Fruit fly (Drosophila melanogaster) whole organism, embryonic: ENCODE measurements around the gene CG15141.

Experiments
- Aef1 ChIP-seq: fragments of 200-800 bp; sonication (Bioruptor generic); IDR thresholded peaks from 3 replicates; pipeline ENCODE4 v1.3.6; 2022; ENCODE audit warnings: missing biosample characterization, missing genetic modification characterization
- CG10366 ChIP-seq: fragments of 200-800 bp; sonication (Bioruptor generic); IDR thresholded peaks from 2 replicates; pipeline ENCODE4 v1.3.6; 2022; ENCODE audit warnings: missing biosample characterization, missing genetic modification characterization
- CG1233 ChIP-seq: fragments of 200-800 bp; sonication (Bioruptor generic); optimal IDR thresholded peaks from 4 replicates; lab custom pipeline; 2018; ENCODE audit warnings: missing biosample characterization, mild to moderate bottlenecking, missing genetic modification characterization
- CG14441 ChIP-seq: fragments of 200-800 bp; sonication (Bioruptor generic); IDR thresholded peaks from 2 replicates; pipeline ENCODE4 v1.3.6; 2022; ENCODE audit warnings: missing biosample characterization, missing genetic modification characterization
- CG16815 ChIP-seq: fragments of 200-800 bp; sonication (Bioruptor generic); optimal IDR thresholded peaks from 3 replicates; lab custom pipeline; 2017; ENCODE audit warnings: missing biosample characterization, mild to moderate bottlenecking, missing genetic modification characterization
- CG17186 ChIP-seq: fragments of 200-800 bp; sonication (Bioruptor generic); optimal IDR thresholded peaks from 3 replicates; lab custom pipeline; 2017; ENCODE audit warnings: missing biosample characterization, missing genetic modification reagents, missing genetic modification characterization
- CG17359 ChIP-seq: fragments of 200-800 bp; sonication (Bioruptor generic); optimal IDR thresholded peaks from 3 replicates; lab custom pipeline; 2018; ENCODE audit warnings: missing biosample characterization, mild to moderate bottlenecking, missing genetic modification characterization, moderate library complexity
- CG17829 ChIP-seq: fragments of 200-800 bp; optimal IDR thresholded peaks from 2 replicates; lab custom pipeline; 2019; ENCODE audit warnings: missing biosample characterization, mild to moderate bottlenecking, missing genetic modification characterization, moderate library complexity
- CG18599 ChIP-seq: fragments of 200-800 bp; sonication (Bioruptor generic); optimal IDR thresholded peaks from 3 replicates; lab custom pipeline; 2017; ENCODE audit warnings: missing biosample characterization, missing genetic modification characterization, mild to moderate bottlenecking, moderate library complexity, missing genetic modification reagents
- CG3065 ChIP-seq: fragments of 200-800 bp; sonication (Bioruptor generic); optimal IDR thresholded peaks from 2 replicates; lab custom pipeline; 2016; ENCODE audit warnings: missing biosample characterization, missing genetic modification characterization
- CG3407 ChIP-seq: fragments of 200-800 bp; sonication (Bioruptor generic); optimal IDR thresholded peaks from 2 replicates; lab custom pipeline; 2018; ENCODE audit warnings: missing biosample characterization, mild to moderate bottlenecking, missing genetic modification characterization
- CG42726 ChIP-seq: fragments of 200-800 bp; sonication (Bioruptor generic); IDR thresholded peaks from 2 replicates; pipeline ENCODE4 v1.3.6; 2022; ENCODE audit warnings: missing biosample characterization, missing genetic modification characterization; ENCODE audit not compliant: partially characterized antibody
- CG4282 ChIP-seq: fragments of 200-800 bp; sonication (Bioruptor generic); optimal IDR thresholded peaks from 2 replicates; lab custom pipeline; 2016; ENCODE audit warnings: missing biosample characterization, missing genetic modification characterization
- CG4730 ChIP-seq: fragments of 200-800 bp; sonication (Bioruptor generic); IDR thresholded peaks from 2 replicates; pipeline ENCODE4 v1.3.6; 2022; ENCODE audit warnings: missing biosample characterization, missing genetic modification characterization
- CG6813 ChIP-seq: fragments of 200-800 bp; sonication (Bioruptor generic); optimal IDR thresholded peaks from 2 replicates; lab custom pipeline; 2017; ENCODE audit warnings: missing biosample characterization, missing genetic modification characterization, mild to moderate bottlenecking, moderate library complexity, missing genetic modification reagents
- CG7271 ChIP-seq: fragments of 200-800 bp; sonication (Bioruptor generic); optimal IDR thresholded peaks from 2 replicates; lab custom pipeline; 2018; ENCODE audit warnings: missing biosample characterization, mild to moderate bottlenecking, missing genetic modification characterization, moderate library complexity
- CG7963 ChIP-seq: fragments of 200-800 bp; sonication (Bioruptor generic); IDR thresholded peaks from 3 replicates; pipeline ENCODE4 v1.3.6; 2022; ENCODE audit warnings: missing biosample characterization, missing genetic modification characterization; ENCODE audit not compliant: partially characterized antibody
- CG8089 ChIP-seq: fragments of 200-800 bp; sonication (Bioruptor generic); optimal IDR thresholded peaks from 3 replicates; lab custom pipeline; 2016; ENCODE audit warnings: missing biosample characterization, missing genetic modification characterization
- CG8478 ChIP-seq: fragments of >200 bp; optimal IDR thresholded peaks from 2 replicates; lab custom pipeline; 2018
- CG8944 ChIP-seq: fragments of 200-800 bp; sonication (Bioruptor generic); optimal IDR thresholded peaks from 3 replicates; lab custom pipeline; 2016; ENCODE audit warnings: missing biosample characterization, missing genetic modification characterization
- CG9215 ChIP-seq: fragments of 200-800 bp; sonication (Bioruptor generic); IDR thresholded peaks from 2 replicates; pipeline ENCODE4 v1.3.6; 2022; ENCODE audit warnings: missing biosample characterization, missing genetic modification characterization
- Elba2 ChIP-seq: fragments of 200-800 bp; sonication (Bioruptor generic); optimal IDR thresholded peaks from 3 replicates; lab custom pipeline; 2016; ENCODE audit warnings: missing biosample characterization, missing genetic modification characterization
- Ets65A ChIP-seq: fragments of 200-800 bp; sonication (Bioruptor generic); peaks from one replicate; lab custom pipeline; 2016; ENCODE audit warnings: missing biosample characterization, missing genetic modification characterization
- HmgZ ChIP-seq: fragments of 200-800 bp; sonication (Bioruptor generic); optimal IDR thresholded peaks from 2 replicates; lab custom pipeline; 2018; ENCODE audit warnings: missing biosample characterization, mild to moderate bottlenecking, missing genetic modification characterization
- Hr39 ChIP-seq: fragments of >200 bp; optimal IDR thresholded peaks from 2 replicates; lab custom pipeline; 2017
- Kr ChIP-seq: fragments of 200-800 bp; sonication (Bioruptor generic); optimal IDR thresholded peaks from 2 replicates; lab custom pipeline; 2017; ENCODE audit warnings: missing biosample characterization, mild to moderate bottlenecking, missing genetic modification characterization
- Lpt ChIP-seq: fragments of >200 bp; optimal IDR thresholded peaks from 2 replicates; lab custom pipeline; 2018; ENCODE audit warnings: missing biosample characterization, missing genetic modification characterization
- Sry-δ ChIP-seq: fragments of 200-800 bp; sonication (Bioruptor generic); optimal IDR thresholded peaks from 2 replicates; lab custom pipeline; 2016; ENCODE audit warnings: missing biosample characterization, missing genetic modification characterization
- bab2 ChIP-seq: fragments of 200-800 bp; sonication (Bioruptor generic); optimal IDR thresholded peaks from 2 replicates; lab custom pipeline; 2016; ENCODE audit warnings: missing biosample characterization, missing genetic modification characterization
- bowl ChIP-seq: fragments of 200-800 bp; sonication (Bioruptor generic); IDR thresholded peaks from 2 replicates; pipeline ENCODE4 v1.3.6; 2022; ENCODE audit warnings: missing biosample characterization, missing genetic modification characterization
- cato ChIP-seq: fragments of 200-800 bp; sonication (Bioruptor generic); optimal IDR thresholded peaks from 2 replicates; lab custom pipeline; 2016; ENCODE audit warnings: missing biosample characterization, missing genetic modification characterization, borderline replicate concordance
- crp ChIP-seq, 2 experiments: fragments of 200-800 bp; sonication (Bioruptor generic); optimal IDR thresholded peaks; 2 replicates in 1 of 2; 3 replicates in 1 of 2; lab custom pipeline; 2017; ENCODE audit warnings: missing biosample characterization in 2 of 2, missing genetic modification characterization in 2 of 2, mild to moderate bottlenecking in 1 of 2, moderate library complexity in 1 of 2
- ems ChIP-seq: fragments of 200-800 bp; sonication (Bioruptor generic); optimal IDR thresholded peaks from 3 replicates; lab custom pipeline; 2016; ENCODE audit warnings: missing biosample characterization, missing genetic modification characterization
- gem ChIP-seq: fragments of 200-800 bp; sonication (Bioruptor generic); optimal IDR thresholded peaks from 2 replicates; lab custom pipeline; 2019; ENCODE audit warnings: missing biosample characterization, mild to moderate bottlenecking, missing genetic modification characterization, moderate library complexity
- gfzf ChIP-seq: fragments of 200-800 bp; sonication (Bioruptor generic); optimal IDR thresholded peaks from 2 replicates; lab custom pipeline; 2016; ENCODE audit warnings: missing biosample characterization, mild to moderate bottlenecking, missing genetic modification characterization, moderate library complexity
- hkb ChIP-seq, 2 experiments: fragments of 200-800 bp in 1 of 2; fragments of >200 bp in 1 of 2; sonication (Bioruptor generic) in 1 of 2; IDR thresholded peaks in 1 of 2; optimal IDR thresholded peaks in 1 of 2; 2 replicates each; pipeline versions ENCODE4 v1.3.6 to Lab custom; 2017 to 2022; ENCODE audit warnings: missing biosample characterization in 1 of 2, missing genetic modification characterization in 1 of 2
- lilli ChIP-seq: fragments of 200-800 bp; sonication (Bioruptor generic); optimal IDR thresholded peaks from 3 replicates; lab custom pipeline; 2016; ENCODE audit warnings: missing biosample characterization, missing genetic modification characterization
- nau ChIP-seq: fragments of 200-800 bp; sonication (Bioruptor generic); optimal IDR thresholded peaks from 3 replicates; lab custom pipeline; 2017; ENCODE audit warnings: missing biosample characterization, mild to moderate bottlenecking, missing genetic modification characterization, missing genetic modification reagents
- pb ChIP-seq: fragments of 200-800 bp; sonication (Bioruptor generic); optimal IDR thresholded peaks from 3 replicates; lab custom pipeline; 2016; ENCODE audit warnings: missing biosample characterization, missing genetic modification characterization
- pita ChIP-seq: fragments of 200-800 bp; sonication (Bioruptor generic); optimal IDR thresholded peaks from 2 replicates; lab custom pipeline; 2017; ENCODE audit warnings: missing biosample characterization, mild to moderate bottlenecking, missing genetic modification characterization
- ranshi ChIP-seq: fragments of 200-800 bp; sonication (Bioruptor generic); IDR thresholded peaks from 2 replicates; pipeline ENCODE4 v1.3.6; 2022; ENCODE audit warnings: missing biosample characterization, missing genetic modification characterization
- ro ChIP-seq: fragments of 200-800 bp; sonication (Bioruptor generic); IDR thresholded peaks from 2 replicates; pipeline ENCODE4 v1.3.6; 2022; ENCODE audit warnings: missing biosample characterization, missing genetic modification characterization
- run ChIP-seq: fragments of 200-800 bp; sonication (Bioruptor generic); optimal IDR thresholded peaks from 3 replicates; lab custom pipeline; 2018; ENCODE audit warnings: missing biosample characterization, mild to moderate bottlenecking, missing genetic modification characterization
- sc ChIP-seq, 3 experiments: fragments of >200 bp in 2 of 3; fragments of 200-800 bp in 1 of 3; sonication (Bioruptor generic) in 1 of 3; optimal IDR thresholded peaks; 2 replicates in 2 of 3; 3 replicates in 1 of 3; lab custom pipeline; 2017; ENCODE audit warnings: mild to moderate bottlenecking in 1 of 3, missing biosample characterization in 1 of 3, missing genetic modification characterization in 1 of 3, missing genetic modification reagents in 1 of 3
- tin ChIP-seq: fragments of 200-800 bp; sonication (Bioruptor generic); optimal IDR thresholded peaks from 3 replicates; lab custom pipeline; 2016; ENCODE audit warnings: missing biosample characterization, missing genetic modification characterization
- tio ChIP-seq: fragments of 200-800 bp; sonication (Bioruptor generic); optimal IDR thresholded peaks from 2 replicates; lab custom pipeline; 2017; ENCODE audit warnings: missing biosample characterization, missing genetic modification characterization, inconsistent platforms
- trh ChIP-seq: fragments of 200-800 bp; sonication (Bioruptor generic); optimal IDR thresholded peaks from 2 replicates; lab custom pipeline; 2016; ENCODE audit warnings: missing biosample characterization, missing genetic modification characterization
- ttk ChIP-seq: fragments of 200-800 bp; sonication (Bioruptor generic); IDR thresholded peaks from 2 replicates; pipeline ENCODE4 v2.1.2; 2022; ENCODE audit warnings: missing biosample characterization, missing genetic modification characterization
- vvl ChIP-seq: fragments of 200-800 bp; sonication (Bioruptor generic); IDR thresholded peaks from 2 replicates; pipeline ENCODE4 v1.3.6; 2022; ENCODE audit warnings: missing biosample characterization, missing genetic modification characterization

Gene CG15141

DNA sequence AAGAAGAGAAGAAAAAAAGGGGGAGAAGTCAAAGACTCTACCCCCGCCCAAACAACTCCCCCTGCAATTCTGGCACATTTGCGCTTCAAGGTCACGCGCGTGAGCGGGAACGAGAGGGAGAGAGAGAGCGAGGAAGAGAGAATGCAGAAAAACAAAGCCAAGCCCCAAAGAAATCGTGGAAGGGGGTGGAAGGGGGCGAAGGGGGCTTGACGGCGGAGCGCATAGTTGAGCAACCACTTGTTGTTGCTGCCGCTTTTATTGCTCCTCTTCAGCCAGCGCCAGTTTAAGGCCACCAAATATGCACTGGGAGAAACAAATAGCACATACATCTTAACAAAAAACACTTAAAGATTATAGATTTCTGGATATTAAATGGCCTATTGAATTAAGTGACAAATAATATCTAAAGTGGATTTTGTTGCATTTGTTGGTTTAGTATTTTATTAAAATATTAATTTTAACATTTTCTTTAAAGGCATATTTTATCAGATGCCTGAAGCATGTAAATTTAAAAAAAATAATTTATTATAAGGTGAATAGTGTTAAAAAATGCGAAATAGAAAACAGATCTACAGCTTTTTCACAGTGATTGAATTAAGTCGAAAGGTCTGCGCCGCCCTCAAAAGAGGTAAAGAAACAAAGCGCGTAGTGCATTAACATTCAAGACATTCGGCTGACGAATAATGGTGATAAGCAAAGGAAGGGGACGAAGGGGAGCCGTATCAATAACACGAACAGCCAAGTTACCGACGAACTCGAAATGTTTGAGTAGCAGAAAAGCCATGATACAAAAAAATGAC lies 19.5 kb downstream of the CG15141 start (continued):
- TF ChIP-seq CG7963 (GFP tag; lab: Robert Waterston, UW) (no peak), Ets65A (GFP tag; lab: Kevin White, UChicago) (peak; percentile 91), Aef1 (peak; percentile 94), pb (GFP tag; lab: Kevin White, UChicago) (peak; percentile 38), ttk (GFP tag; lab: Robert Waterston, UW) (peak; percentile 95), CG4730 (peak; percentile 93), vvl (peak; percentile 81), bab2 (peak; percentile 67), Elba2 (GFP tag; lab: Kevin White, UChicago) (no peak), nau (peak; percentile 94), pita (GFP tag; lab: Kevin White, UChicago) (no peak), hkb (optimal IDR thresholded peaks at IDR 0.05; lab: Kevin White, UChicago) (no peak), hkb (GFP tag; IDR thresholded peaks at IDR 0.05; lab: Robert Waterston, UW) (peak; percentile 82), CG7271 (tag; lab: Kevin White, UChicago) (peak; percentile 83), CG3407 (GFP tag; lab: Kevin White, UChicago) (peak; percentile 92), Kr (GFP tag; lab: Kevin White, UChicago) (no peak), tio (GFP tag; lab: Kevin White, UChicago) (peak; percentile 93), CG17359 (tag; lab: Kevin White, UChicago) (peak; percentile 98), CG9215 (peak; percentile 84), tin (GFP tag; lab: Kevin White, UChicago) (peak; percentile 86), CG1233 (GFP tag; lab: Kevin White, UChicago) (peak; percentile 96), Lpt (GFP tag; lab: Kevin White, UChicago) (no peak), lilli (GFP tag; lab: Kevin White, UChicago) (peak; percentile 67), ro (GFP tag; lab: Robert Waterston, UW) (peak; percentile 48), gfzf (GFP tag; lab: Kevin White, UChicago) (no peak), Hr39 (lab: Kevin White, UChicago) (no peak), Sry-δ (GFP tag; lab: Kevin White, UChicago) (no peak), CG8089 (GFP tag; lab: Kevin White, UChicago) (peak; percentile 50), CG42726 (GFP tag; lab: Robert Waterston, UW) (no peak), CG10366 (GFP tag; lab: Robert Waterston, UW) (peak; percentile 68), sc (optimal IDR thresholded peaks at IDR 0.05; lab: Kevin White, UChicago) (no peak), sc (GFP tag; optimal IDR thresholded peaks at IDR 0.05; lab: Kevin White, UChicago) (peak; percentile 92), bowl (GFP tag; lab: Robert Waterston, UW) (peak; percentile 66; the same call in 1 of the 2 replicates), CG8944 (GFP tag; lab: Kevin White, UChicago) (peak; percentile 13), gem (tag; lab: Kevin White, UChicago) (peak; percentile 99), CG6813 (GFP tag; lab: Kevin White, UChicago) (peak; percentile 93), CG3065 (GFP tag; lab: Kevin White, UChicago) (peak; percentile 8), CG14441 (GFP tag; lab: Robert Waterston, UW) (peak; percentile 91), HmgZ (tag; lab: Kevin White, UChicago) (peak; percentile 88), CG4282 (GFP tag; lab: Kevin White, UChicago) (no peak), CG8478 (no peak), crp (GFP tag; optimal IDR thresholded peaks at IDR 0.05; lab: Kevin White, UChicago) (peak in 1 of 2 experiments; percentile 44), CG18599 (GFP tag; lab: Kevin White, UChicago) (peak; percentile 95), CG17186 (GFP tag; lab: Kevin White, UChicago) (peak; percentile 60), trh (peak; percentile 16), CG16815 (GFP tag; lab: Kevin White, UChicago) (peak; percentile 79), CG17829 (peak; percentile 98), ranshi (peak; percentile 92), cato (GFP tag; lab: Kevin White, UChicago) (peak; percentile 85), ems (peak; percentile 50), run (tag; lab: Kevin White, UChicago) (peak; percentile 75)
